Fruit fly (Drosophila melanogaster) whole organism, larva: ENCODE results near the gene Nf1.

Source experiments
- noc ChIP-seq: fragments of 200-800 bp; sonication (Bioruptor generic); optimal IDR thresholded peaks from 3 replicates; lab custom pipeline; 2019; ENCODE audit warnings: missing biosample characterization, mild to moderate bottlenecking, missing genetic modification characterization, moderate library complexity

Nf1 gene

DNA sequence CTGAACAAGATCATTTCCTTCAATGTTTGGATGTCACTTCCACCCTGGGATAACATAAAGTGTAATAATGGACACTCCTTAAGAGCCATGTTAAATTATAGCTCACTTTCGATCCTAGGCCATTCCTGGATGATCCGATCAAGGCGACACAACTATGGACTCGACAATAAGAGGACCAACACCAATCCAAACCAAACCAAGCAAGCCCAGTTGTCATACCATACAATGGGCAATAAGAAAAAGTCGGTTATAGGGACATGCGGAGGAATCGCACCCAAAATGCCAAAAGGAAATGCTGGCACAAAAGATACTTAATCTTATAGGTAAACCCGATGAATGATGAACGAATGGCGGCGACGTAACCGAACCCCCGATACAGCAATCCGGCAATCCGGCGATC lies 19.2 kb downstream of the Nf1 start:
- no peak for TF ChIP-seq noc

DNA sequence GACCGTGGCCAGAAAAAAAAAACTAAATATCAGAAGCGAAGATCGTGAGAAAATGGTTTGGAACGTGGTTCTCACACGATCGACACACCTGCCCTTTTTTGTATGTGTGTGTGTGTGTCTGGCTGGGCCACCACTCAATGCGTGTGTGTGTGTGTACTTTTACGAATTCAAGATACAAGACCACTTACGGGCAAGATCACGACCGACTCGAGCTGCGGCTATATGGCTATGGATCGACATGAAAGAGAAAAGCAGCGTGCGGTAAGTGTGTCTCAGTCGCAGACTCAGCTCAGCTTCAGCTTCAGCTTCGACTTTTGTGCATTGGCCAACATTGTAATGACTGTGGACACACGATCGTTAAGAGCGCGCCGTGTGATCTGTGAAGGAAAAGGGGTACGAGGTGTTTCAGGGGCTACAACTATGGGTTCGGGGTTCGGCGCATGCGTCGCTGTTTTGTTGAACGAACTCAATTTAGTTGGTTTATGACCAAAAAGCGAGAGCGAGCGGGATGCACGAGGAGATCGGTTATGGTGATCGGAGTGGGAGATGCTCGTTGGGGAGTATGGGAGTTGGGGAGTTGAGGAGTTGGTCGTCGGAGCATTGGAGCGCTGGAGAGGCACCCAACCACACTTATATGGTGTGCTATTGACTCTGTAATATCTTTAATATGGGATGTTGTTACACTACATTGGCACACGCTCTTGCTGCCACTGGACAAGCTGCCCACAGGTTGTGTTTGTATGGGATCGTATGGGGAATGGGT lies 19.9 kb downstream of the Nf1 start:
- TF ChIP-seq noc, result no peak

DNA sequence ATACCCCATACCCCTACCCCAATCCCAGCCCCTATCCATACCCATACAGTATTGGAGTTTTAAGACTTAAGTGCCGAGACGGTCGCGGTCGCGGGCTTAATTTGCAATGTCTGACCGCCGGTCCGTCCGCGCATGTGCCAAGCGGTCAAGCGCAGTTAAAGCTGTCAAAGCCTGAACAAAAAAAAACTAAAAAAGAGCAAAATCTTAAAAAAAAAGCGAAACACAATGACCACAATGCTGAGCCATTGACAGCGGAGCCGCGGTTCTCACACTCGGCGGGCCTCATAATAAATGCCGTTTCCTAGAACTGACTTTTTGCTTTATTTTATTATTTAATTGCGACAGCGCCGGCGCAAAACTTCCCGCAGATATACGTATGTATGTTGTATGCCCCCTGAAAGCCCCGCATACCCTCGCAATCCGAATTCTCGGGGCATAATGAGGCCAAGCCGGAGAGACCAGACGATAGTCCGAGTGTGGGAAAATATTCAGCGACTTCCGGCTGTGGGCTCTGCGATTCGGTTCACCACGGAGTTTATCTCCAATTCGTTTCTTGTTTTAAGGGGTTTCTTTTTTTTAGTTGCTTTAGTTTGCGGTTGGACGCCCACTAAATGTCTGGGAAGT lies 21.7 kb downstream of the Nf1 start:
- peak; percentile 16 for TF ChIP-seq noc

dm6 chr3R:26005619-26005977 lies 22.8 kb downstream of the Nf1 start:
- TF ChIP-seq noc, result no peak

DNA sequence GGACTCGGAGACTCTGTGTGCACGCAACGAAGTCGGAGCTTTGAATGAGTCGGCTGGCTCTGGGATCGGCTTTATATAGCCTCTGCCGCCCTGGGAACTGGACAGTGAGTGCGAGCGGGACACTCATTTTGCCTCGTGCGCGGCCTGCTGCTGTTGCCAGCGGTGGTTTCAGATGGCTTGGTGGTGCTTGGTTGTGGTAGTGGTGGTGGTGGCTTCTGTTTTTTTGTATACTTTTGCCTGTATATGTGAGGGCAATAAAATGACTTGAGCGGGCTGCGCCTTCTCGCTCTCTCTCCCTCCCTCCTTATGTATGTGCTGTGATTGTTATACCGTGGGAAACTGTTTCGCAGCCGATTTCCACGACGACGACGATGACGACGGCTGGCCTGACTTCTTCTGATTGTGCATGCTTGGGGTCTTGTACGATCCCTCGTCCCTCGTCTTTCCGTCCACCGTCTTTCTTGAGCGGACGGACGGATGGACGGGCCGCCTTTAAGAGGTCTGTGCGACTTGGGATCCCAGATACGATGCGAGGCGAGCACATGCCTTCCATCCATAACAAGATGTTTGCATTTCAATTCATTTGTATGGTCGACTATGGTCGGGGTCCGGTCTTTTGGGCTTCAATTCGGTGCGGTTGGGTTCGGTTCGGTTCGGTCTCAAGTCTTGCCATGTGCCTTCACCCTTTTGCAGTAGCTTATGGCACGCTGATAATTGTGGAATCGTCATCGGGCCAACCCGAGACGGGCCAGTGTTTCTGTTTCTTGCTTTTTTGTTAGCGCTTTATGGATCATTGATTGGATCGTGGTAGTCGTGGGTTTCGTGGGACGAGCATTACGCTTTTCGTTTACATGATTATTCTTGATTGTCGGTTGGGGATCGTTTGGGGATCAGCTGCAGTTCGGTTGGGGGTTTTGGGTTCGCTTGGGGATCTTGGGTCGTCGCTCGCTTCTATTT lies 23.4 kb downstream of the Nf1 start:
- TF ChIP-seq noc, result peak; percentile 57

DNA sequence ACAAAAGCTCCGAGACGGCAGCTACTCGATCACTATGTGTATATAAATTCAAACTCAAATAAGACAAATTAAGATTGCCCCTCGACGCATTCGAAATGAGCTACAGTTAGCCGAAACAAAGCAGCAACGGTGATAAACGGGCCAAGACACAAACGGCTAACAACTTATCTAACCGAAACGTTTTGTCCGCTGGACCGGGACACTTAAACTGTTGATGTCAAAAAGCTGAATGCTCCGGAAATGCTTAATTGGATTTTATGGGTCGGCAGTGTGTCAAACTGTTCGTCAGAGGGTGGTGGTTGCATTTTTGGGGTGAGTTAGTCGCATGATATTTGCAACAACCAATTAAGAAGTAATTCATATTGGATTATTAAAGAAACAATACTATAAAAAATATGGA lies 24.5 kb downstream of the Nf1 start:
- no peak for TF ChIP-seq noc

dm6 chr3R:26007964-26008868 lies 25.4 kb downstream of the Nf1 start:
- peak; percentile 56 for TF ChIP-seq noc

DNA sequence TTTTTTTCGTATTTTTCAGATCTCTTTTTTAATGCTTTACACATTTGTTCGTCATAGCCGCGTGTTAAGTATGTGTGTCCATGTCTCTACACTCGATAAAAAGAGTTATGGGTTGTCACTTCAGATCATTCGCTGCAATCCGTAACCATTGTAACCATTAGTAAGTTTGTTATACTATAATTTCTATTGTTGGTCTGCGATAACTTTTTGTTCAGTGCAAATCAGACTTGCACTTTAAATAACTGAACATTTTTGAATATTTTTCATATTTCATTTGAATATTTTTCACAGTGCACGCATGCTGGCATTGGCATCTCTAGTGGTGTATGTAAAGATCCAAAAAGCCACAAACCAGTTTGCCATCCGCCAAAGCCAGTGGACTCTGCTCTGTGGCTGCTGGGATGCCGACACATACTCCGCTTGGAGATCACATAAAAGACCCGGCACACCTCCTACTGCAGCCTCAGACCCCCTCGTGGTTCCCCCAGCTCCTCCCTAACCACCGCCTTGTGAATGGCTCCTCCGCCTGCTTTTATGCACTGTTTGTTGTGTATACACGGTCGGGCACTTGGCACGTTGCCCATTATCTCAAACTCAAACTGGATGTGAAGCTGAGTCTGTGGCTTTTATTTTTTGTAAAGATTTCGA lies 26.2 kb downstream of the Nf1 start:
- peak; percentile 85 for TF ChIP-seq noc

DNA sequence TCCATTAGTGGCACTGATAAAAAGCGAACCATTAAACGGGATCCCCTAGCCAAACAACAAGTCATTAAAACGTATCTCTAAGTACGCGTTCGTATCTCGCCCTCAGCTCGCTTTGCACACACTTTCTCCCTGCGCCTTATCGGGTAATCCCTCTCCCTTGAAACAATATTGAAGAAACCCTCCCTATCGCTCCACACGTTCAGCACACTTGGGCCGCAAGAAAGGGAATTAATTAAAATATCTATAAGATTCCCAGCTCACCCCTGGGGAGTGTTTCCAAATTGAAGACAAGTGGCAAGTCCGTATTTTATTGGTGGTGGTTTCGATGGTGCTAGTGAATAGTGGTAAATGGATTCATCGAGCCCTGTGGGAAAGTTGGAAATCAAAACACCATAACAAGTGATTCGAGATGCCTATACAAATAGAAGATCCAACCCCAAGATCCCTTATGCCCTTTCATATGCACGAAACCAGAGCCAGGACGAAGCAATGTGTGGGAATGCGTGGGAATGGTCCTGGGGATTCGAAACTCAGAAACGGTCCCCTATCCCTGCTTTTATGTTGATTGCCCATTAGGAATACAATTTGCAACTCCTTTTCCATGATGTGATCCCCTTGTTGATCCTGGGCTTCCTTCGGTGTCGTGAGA lies 27.1 kb downstream of the Nf1 start:
- no peak for TF ChIP-seq noc

- no peak for TF ChIP-seq noc
These were observed 27.8 kb downstream of the Nf1 start for dm6 chr3R:26010628-26011027.

- TF ChIP-seq noc, result no peak
These were observed 28.7 kb downstream of the Nf1 start for dm6 chr3R:26011542-26011941.

dm6 chr3R:26012288-26012687 lies 29.5 kb downstream of the Nf1 start:
- TF ChIP-seq noc, result no peak

DNA sequence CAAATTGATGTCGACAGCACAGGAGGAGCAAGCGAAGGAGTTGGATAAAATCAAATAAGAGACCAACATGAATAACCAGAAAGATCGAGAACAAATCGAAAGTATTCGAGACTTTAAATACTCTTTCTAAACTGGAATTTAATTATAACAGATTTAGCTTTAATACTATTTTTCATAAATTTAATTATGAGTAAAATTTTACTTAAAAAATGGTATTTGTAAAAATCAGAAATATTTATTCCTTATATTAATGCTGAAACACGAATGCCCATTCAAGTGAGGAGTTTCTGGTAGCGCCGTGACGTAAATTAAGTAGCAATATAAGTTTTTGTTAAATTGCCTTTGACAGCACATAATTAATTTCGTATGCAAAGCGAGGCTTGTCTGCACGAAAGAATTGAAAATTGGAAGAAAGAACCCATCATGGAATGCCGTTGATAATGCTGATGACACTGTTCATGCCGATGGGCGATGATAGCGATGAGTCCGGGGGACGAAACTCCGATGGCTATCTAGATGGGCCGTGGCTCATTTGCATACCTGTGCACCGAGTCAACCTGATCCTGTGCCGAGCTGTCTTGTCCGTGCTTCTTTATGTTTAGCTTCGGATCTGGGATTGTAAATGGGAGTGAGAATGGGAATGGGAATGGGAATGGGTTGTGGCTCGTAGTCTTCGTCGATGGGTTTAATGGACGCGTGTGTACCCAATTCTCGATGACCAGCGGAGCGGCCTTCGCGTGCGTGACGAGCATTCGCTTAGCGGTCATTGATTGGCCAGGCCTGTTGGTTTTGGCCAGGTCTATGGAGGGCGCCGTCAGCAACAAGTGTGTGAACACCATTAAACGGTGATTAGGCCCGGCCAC lies 30.2 kb downstream of the Nf1 start:
- TF ChIP-seq noc, result peak; percentile 69

dm6 chr3R:26013664-26013948 lies 30.8 kb downstream of the Nf1 start:
- TF ChIP-seq noc, result no peak
